Worm (Caenorhabditis elegans) whole organism, L1 larva: ENCODE measurements around the gene Y39B6A.9.

ENCODE experiments used
- C34B4.2 ChIP-seq: sonication (generic microtip); optimal IDR thresholded peaks from 2 replicates; lab custom pipeline; 2017; ENCODE audit warnings: mild to moderate bottlenecking, missing genetic modification characterization, missing compliant biosample characterization
- F16B12.6 ChIP-seq: fragments of 150-350 bp; optimal IDR thresholded peaks from 2 replicates; lab custom pipeline; 2014; ENCODE audit warnings: missing biosample characterization, missing genetic modification characterization
- aha-1 ChIP-seq: fragments of 150-350 bp; optimal IDR thresholded peaks from 2 replicates; lab custom pipeline; 2014; ENCODE audit warnings: missing biosample characterization, missing genetic modification characterization
- alr-1 ChIP-seq: fragments of 200-800 bp; sonication (Bioruptor generic); optimal IDR thresholded peaks from 2 replicates; lab custom pipeline; 2018; ENCODE audit warnings: borderline replicate concordance, mild to moderate bottlenecking, missing genetic modification characterization, missing compliant biosample characterization
- blmp-1 ChIP-seq: fragments of 150-350 bp; optimal IDR thresholded peaks from 2 replicates; lab custom pipeline; 2014; ENCODE audit warnings: missing biosample characterization, missing genetic modification characterization
- ceh-82 ChIP-seq, 3 experiments: fragments of 150-350 bp in 1 of 3; sonication (generic microtip) in 2 of 3; optimal IDR thresholded peaks; 2 replicates each; lab custom pipeline; 2014 to 2017; ENCODE audit warnings: missing biosample characterization in 3 of 3, missing genetic modification characterization in 3 of 3
- dpl-1 ChIP-seq, 3 experiments: fragments of 150-350 bp in 2 of 3; sonication (generic microtip) in 1 of 3; optimal IDR thresholded peaks; 2 replicates each; lab custom pipeline; 2014 to 2017; ENCODE audit warnings: missing biosample characterization in 3 of 3, missing genetic modification characterization in 3 of 3, missing genetic modification reagents in 3 of 3
- efl-1 ChIP-seq, 4 experiments: fragments of 150-350 bp; optimal IDR thresholded peaks in 3 of 4; peaks in 1 of 4; 1 replicate in 1 of 4; 2 replicates in 3 of 4; lab custom pipeline; 2014; ENCODE audit warnings: missing biosample characterization in 2 of 4, missing genetic modification characterization in 2 of 4, missing genetic modification reagents in 2 of 4
- efl-3 ChIP-seq: fragments of 200-800 bp; sonication (Bioruptor generic); optimal IDR thresholded peaks from 2 replicates; lab custom pipeline; 2018; ENCODE audit warnings: mild to moderate bottlenecking, missing genetic modification characterization, missing compliant biosample characterization
- elt-2 ChIP-seq: sonication (generic microtip); optimal IDR thresholded peaks from 2 replicates; lab custom pipeline; 2016; ENCODE audit warnings: missing genetic modification characterization, mild to moderate bottlenecking, inconsistent platforms, missing compliant biosample characterization, missing genetic modification reagents
- fkh-8 ChIP-seq: sonication (generic microtip); optimal IDR thresholded peaks from 2 replicates; lab custom pipeline; 2016; ENCODE audit warnings: mild to moderate bottlenecking, missing genetic modification characterization, missing compliant biosample characterization
- hlh-4 ChIP-seq: sonication (generic microtip); optimal IDR thresholded peaks from 2 replicates; lab custom pipeline; 2016; ENCODE audit warnings: mild to moderate bottlenecking, missing genetic modification characterization, missing compliant biosample characterization
- hpl-2 ChIP-seq: fragments of 150-350 bp; optimal IDR thresholded peaks from 2 replicates; lab custom pipeline; 2014; ENCODE audit warnings: missing biosample characterization, missing genetic modification reagents, missing genetic modification characterization
- lin-13 ChIP-seq: fragments of 150-350 bp; optimal IDR thresholded peaks from 2 replicates; lab custom pipeline; 2014; ENCODE audit warnings: missing biosample characterization, missing genetic modification reagents, missing genetic modification characterization
- lin-35 ChIP-seq, 2 experiments: fragments of 150-350 bp; optimal IDR thresholded peaks; 2 replicates each; lab custom pipeline; 2014; ENCODE audit warnings: missing biosample characterization in 2 of 2, missing genetic modification characterization in 2 of 2, missing genetic modification reagents in 2 of 2
- lir-3 ChIP-seq: sonication (generic microtip); optimal IDR thresholded peaks from 2 replicates; lab custom pipeline; 2016; ENCODE audit warnings: mild to moderate bottlenecking, missing genetic modification characterization, moderate library complexity, missing compliant biosample characterization; ENCODE audit not compliant: poor library complexity
- mef-2 ChIP-seq: fragments of 150-350 bp; optimal IDR thresholded peaks from 2 replicates; lab custom pipeline; 2014; ENCODE audit warnings: missing biosample characterization, missing genetic modification characterization
- mep-1 ChIP-seq: fragments of 150-350 bp; optimal IDR thresholded peaks from 2 replicates; lab custom pipeline; 2014; ENCODE audit warnings: missing biosample characterization, missing genetic modification characterization
- nhr-12 ChIP-seq: sonication (generic microtip); optimal IDR thresholded peaks from 2 replicates; lab custom pipeline; 2017; ENCODE audit warnings: missing biosample characterization, missing genetic modification characterization
- nhr-28 ChIP-seq: fragments of 150-350 bp; optimal IDR thresholded peaks from 2 replicates; lab custom pipeline; 2014; ENCODE audit warnings: missing biosample characterization, missing genetic modification characterization
- nhr-47 ChIP-seq: sonication (generic microtip); optimal IDR thresholded peaks from 2 replicates; lab custom pipeline; 2016; ENCODE audit warnings: mild to moderate bottlenecking, missing genetic modification characterization, moderate library complexity, missing compliant biosample characterization
- nhr-77 ChIP-seq: fragments of 150-350 bp; optimal IDR thresholded peaks from 2 replicates; lab custom pipeline; 2014; ENCODE audit warnings: missing biosample characterization, missing genetic modification characterization
- nhr-84 ChIP-seq: sonication (generic microtip); optimal IDR thresholded peaks from 2 replicates; lab custom pipeline; 2017; ENCODE audit warnings: missing biosample characterization, missing genetic modification characterization
- nhr-85 ChIP-seq: sonication (generic microtip); peaks from one replicate; lab custom pipeline; 2016; ENCODE audit warnings: missing genetic modification characterization, inconsistent platforms, missing compliant biosample characterization
- pax-3 ChIP-seq: fragments of 200-800 bp; sonication (Bioruptor generic); optimal IDR thresholded peaks from 2 replicates; lab custom pipeline; 2018; ENCODE audit warnings: mild to moderate bottlenecking, missing genetic modification characterization, moderate library complexity, missing compliant biosample characterization
- snpc-4 ChIP-seq: fragments of 150-350 bp; optimal IDR thresholded peaks from 2 replicates; lab custom pipeline; 2014; ENCODE audit warnings: missing biosample characterization, missing genetic modification characterization
- sox-4 ChIP-seq: sonication (generic microtip); optimal IDR thresholded peaks from 2 replicates; lab custom pipeline; 2016; ENCODE audit warnings: missing genetic modification characterization, missing compliant biosample characterization
- sptf-1 ChIP-seq: fragments of 150-350 bp; optimal IDR thresholded peaks from 2 replicates; lab custom pipeline; 2014; ENCODE audit warnings: missing biosample characterization, missing genetic modification characterization
- swsn-7 ChIP-seq: sonication (generic microtip); optimal IDR thresholded peaks from 2 replicates; lab custom pipeline; 2016; ENCODE audit warnings: missing genetic modification characterization, missing compliant biosample characterization
- tbx-2 ChIP-seq: sonication (generic microtip); optimal IDR thresholded peaks from 2 replicates; lab custom pipeline; 2016; ENCODE audit warnings: missing genetic modification characterization, missing compliant biosample characterization
- tlp-1 ChIP-seq: fragments of 150-350 bp; optimal IDR thresholded peaks from 2 replicates; lab custom pipeline; 2014; ENCODE audit warnings: missing biosample characterization, missing genetic modification characterization
- unc-30 ChIP-seq: sonication (generic microtip); optimal IDR thresholded peaks from 2 replicates; lab custom pipeline; 2017; ENCODE audit warnings: missing biosample characterization, missing genetic modification characterization
- unc-62 ChIP-seq: fragments of 150-350 bp; optimal IDR thresholded peaks from 2 replicates; lab custom pipeline; 2014; ENCODE audit warnings: missing biosample characterization, missing genetic modification reagents, missing genetic modification characterization
- unc-86 ChIP-seq: sonication (generic microtip); optimal IDR thresholded peaks from 2 replicates; lab custom pipeline; 2016; ENCODE audit warnings: missing genetic modification characterization, missing compliant biosample characterization
- unc-98 ChIP-seq: fragments of 200-800 bp; sonication (Bioruptor generic); IDR thresholded peaks from 2 replicates; pipeline ENCODE4 v1.3.6; 2022; ENCODE audit warnings: missing genetic modification characterization, missing compliant biosample characterization
- xbp-1 ChIP-seq: sonication (generic microtip); optimal IDR thresholded peaks from 2 replicates; lab custom pipeline; 2016; ENCODE audit warnings: missing genetic modification characterization, missing compliant biosample characterization
- zag-1 ChIP-seq: fragments of 150-350 bp; optimal IDR thresholded peaks from 2 replicates; lab custom pipeline; 2014; ENCODE audit warnings: missing biosample characterization, missing genetic modification characterization
- zip-4 ChIP-seq: fragments of 200-800 bp; sonication (Bioruptor generic); optimal IDR thresholded peaks from 2 replicates; lab custom pipeline; 2018; ENCODE audit warnings: mild to moderate bottlenecking, missing genetic modification characterization, moderate library complexity, missing compliant biosample characterization

Gene Y39B6A.9

DNA sequence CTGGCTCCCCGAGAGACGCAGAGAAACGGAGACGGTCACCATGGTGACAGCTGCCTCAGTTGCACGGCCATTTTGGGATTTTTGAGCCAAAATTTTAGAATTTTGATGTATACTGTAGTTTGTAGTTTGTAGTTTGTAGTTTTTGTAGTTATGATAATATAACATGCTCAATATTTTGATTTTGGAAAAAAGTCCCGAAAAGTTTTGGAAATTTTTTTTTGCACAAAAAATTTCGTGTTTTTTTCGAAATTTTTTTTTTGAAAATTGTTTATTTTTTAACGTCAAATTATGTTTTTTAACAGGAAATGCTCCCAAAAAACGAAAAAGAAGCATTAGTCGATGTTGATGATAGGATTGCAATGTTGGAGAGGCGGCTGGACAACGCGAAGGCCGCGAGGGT, 9.1 kb upstream of the Y39B6A.9 start, which contains the start of gene dyf-17:
Gene dyf-17 (plus strand): TSS at position 301 of the 400 bp plus-strand sequence.
- TF ChIP-seq aha-1 (no peak), nhr-28 (no peak), mef-2 (tag; lab: Kevin White, UChicago) (no peak), hlh-4 (no peak), F16B12.6 (tag; lab: Kevin White, UChicago) (no peak), unc-62 (GFP tag; lab: Kevin White, UChicago) (no peak), xbp-1 (tag; lab: Kevin White, UChicago) (no peak), efl-3 (no peak), nhr-47 (no peak), alr-1 (no peak), dpl-1 (GFP tag; optimal IDR thresholded peaks at IDR 0.05; lab: Kevin White, UChicago) (no peak), unc-86 (tag; lab: Kevin White, UChicago) (no peak), elt-2 (tag; lab: Kevin White, UChicago) (no peak), lin-13 (GFP tag; lab: Kevin White, UChicago) (no peak), ceh-82 (tag; optimal IDR thresholded peaks at IDR 0.05; lab: Kevin White, UChicago) (no peak), unc-30 (tag; lab: Kevin White, UChicago) (no peak)

ce11 chrV:19129497-19130212, 6.7 kb upstream of the Y39B6A.9 start:
- TF ChIP-seq blmp-1: no peak
- no peak for TF ChIP-seq pax-3
- no peak for TF ChIP-seq lir-3
- TF ChIP-seq zip-4 (GFP tag; lab: Kevin White, UChicago): no peak
- TF ChIP-seq zag-1 (tag; lab: Kevin White, UChicago): no peak
- TF ChIP-seq unc-98 (GFP tag; lab: Robert Waterston, UW): no peak
- no peak for TF ChIP-seq tlp-1 (tag; lab: Kevin White, UChicago)
- no peak for TF ChIP-seq tbx-2 (tag; lab: Kevin White, UChicago)
- TF ChIP-seq sox-4: no peak
- TF ChIP-seq sptf-1 (tag; lab: Kevin White, UChicago): no peak
- TF ChIP-seq mep-1 (tag; lab: Kevin White, UChicago): no peak
- no peak for TF ChIP-seq C34B4.2 (tag; lab: Kevin White, UChicago)
- TF ChIP-seq fkh-8: no peak

DNA sequence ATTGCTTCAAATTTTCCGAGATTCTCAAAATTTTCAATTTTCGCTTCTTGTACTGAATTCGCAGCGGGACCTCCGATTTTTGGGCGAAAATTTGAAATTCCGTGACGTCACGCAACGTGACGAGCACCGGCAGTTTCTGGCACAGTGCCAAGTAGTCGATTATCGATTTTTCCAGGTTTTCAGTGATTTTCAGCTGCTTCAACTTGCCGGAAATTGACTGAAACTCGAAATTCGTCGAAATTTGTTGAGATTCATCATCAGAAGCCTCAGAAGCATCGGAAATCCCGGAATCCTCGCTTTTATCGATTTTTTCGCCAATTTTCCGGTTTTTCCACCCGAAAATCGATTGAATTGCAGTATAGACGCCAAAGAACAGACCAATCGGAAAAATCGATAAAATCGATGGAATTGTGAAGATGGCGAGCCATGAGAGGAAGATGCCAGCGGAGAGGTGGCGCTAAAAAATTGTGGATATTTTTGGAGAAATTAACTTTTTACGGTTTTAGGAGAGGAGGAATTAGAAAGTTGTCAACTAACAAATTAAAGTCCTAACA, 4.4 kb upstream of the Y39B6A.9 start:
- no peak for TF ChIP-seq nhr-77 (tag; lab: Kevin White, UChicago)
- TF ChIP-seq efl-1 (optimal IDR thresholded peaks at IDR 0.05; lab: Kevin White, UChicago): no peak
- peak in 1 of 2 experiments; percentile 50 for TF ChIP-seq efl-1 (GFP tag; optimal IDR thresholded peaks at IDR 0.05 in 1 of 2; lab: Kevin White, UChicago)
- TF ChIP-seq lir-3: no peak
- TF ChIP-seq lin-35 (GFP tag; optimal IDR thresholded peaks at IDR 0.05; lab: Kevin White, UChicago): no peak
- TF ChIP-seq zag-1 (tag; lab: Kevin White, UChicago): no peak
- TF ChIP-seq aha-1: no peak
- TF ChIP-seq sptf-1 (tag; lab: Kevin White, UChicago): no peak
- no peak for TF ChIP-seq nhr-85 (tag; lab: Kevin White, UChicago)
- TF ChIP-seq alr-1: no peak

DNA sequence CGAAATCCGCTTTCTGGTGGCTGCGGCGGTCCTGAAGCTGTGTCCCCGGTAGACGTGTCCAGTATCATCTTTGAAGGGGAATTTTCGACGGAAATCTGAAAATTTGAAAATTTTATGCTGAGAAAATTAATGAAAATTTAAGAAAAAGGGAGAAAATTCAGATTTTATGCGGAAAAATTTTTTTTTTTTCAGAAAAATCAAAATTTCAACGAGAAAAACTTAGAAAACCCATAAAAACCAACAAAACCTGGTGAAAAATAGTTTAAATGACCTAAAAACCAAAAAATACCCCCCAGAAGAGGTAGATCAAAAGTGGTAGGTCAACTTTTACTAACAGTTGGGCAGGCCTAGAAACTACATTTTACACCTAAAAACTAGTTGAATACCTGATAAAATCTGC, 2.8 kb upstream of the Y39B6A.9 start, which contains the start of gene Y39B6A.10:
Gene Y39B6A.10 (minus strand): TSS at position 101 of the 400 bp plus-strand sequence.
- TF ChIP-seq fkh-8: no peak
- no peak for TF ChIP-seq nhr-77 (tag; lab: Kevin White, UChicago)
- no peak for TF ChIP-seq hpl-2 (GFP tag; lab: Kevin White, UChicago)
- TF ChIP-seq alr-1: no peak
- TF ChIP-seq nhr-12 (tag; lab: Kevin White, UChicago): no peak
- TF ChIP-seq swsn-7 (tag; lab: Kevin White, UChicago): no peak
- no peak for TF ChIP-seq unc-62 (GFP tag; lab: Kevin White, UChicago)
- no peak for TF ChIP-seq nhr-84 (tag; lab: Kevin White, UChicago)
- TF ChIP-seq snpc-4 (tag; lab: Kevin White, UChicago): no peak
